Worm (Caenorhabditis elegans): Measurements from ENCODE around the gene vha-8.
A peak's percentile ranks its signal among the peaks of the same experiment; 100 is the strongest.

The vha-8 gene

DNA sequence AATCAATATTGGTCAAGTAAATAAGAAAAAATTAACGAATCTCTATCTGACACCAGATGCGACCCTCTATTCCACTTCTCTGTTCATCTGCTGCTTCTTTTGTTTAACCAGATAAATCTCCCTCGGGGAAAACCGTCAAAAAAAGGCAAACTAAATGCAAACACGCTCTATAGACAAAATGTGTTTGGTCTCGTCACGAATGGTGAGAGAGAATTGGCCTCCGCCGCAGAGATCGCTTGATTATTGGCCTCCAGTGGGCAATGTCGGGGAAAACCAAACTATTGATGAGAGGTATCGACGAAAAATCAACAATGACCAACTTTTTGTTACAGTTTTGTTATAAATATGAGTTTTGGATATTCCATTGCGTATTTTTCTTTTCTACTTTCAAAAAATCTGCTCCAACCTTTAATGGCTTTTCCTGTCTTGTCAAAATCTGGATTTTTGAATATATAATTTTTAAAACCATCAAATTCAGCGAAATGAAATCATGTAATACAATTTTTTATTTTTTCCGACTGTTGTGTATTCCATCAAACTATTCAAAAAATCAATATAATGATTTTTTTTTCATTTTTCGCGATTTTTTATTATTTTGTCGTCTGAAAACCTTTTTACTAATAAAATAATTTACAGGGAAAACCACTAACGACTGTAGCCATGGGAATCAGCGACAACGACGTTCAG is at the start of gene vha-8, which contains the start of gene C17H12.2:
Gene vha-8, plus strand, starts transcription at position 637 of the 687 bp plus-strand sequence.
Gene C17H12.2, minus strand, starts transcription at position 51 of the 687 bp plus-strand sequence.
- TF ChIP-seq ZK185.1 (tag; optimal IDR thresholded peaks at IDR 0.05; ENCODE audit: poor library complexity, severe bottlenecking) (peak; percentile 65), somi-1 (GFP tag; optimal IDR thresholded peaks at IDR 0.05) (peak; percentile 73), nhr-120 (GFP tag; IDR thresholded peaks at IDR 0.05) (no peak), ceh-27 (GFP tag; optimal IDR thresholded peaks at IDR 0.05) (peak; percentile 91), lin-40 (tag; optimal IDR thresholded peaks at IDR 0.05) (peak; percentile 88), let-607 (tag; optimal IDR thresholded peaks at IDR 0.05) (peak in 1 of 2 experiments; percentile 19), hmg-1.2 (GFP tag; IDR thresholded peaks at IDR 0.05) (peak; percentile 28; the same call in 1 of the 2 replicates), ceh-91 (GFP tag; IDR thresholded peaks at IDR 0.05) (peak; percentile 45), unc-130 (GFP tag; optimal IDR thresholded peaks at IDR 0.05) (no peak), efl-1 (GFP tag; optimal IDR thresholded peaks at IDR 0.05) (peak; percentile 41), B0336.3 (GFP tag; IDR thresholded peaks at IDR 0.05) (peak; percentile 67), T07F8.4 (tag; optimal IDR thresholded peaks at IDR 0.05) (no peak), B0035.1 (tag; optimal IDR thresholded peaks at IDR 0.05) (no peak), tlf-1 (GFP tag; optimal IDR thresholded peaks at IDR 0.05) (peak; percentile 20), ztf-6 (GFP tag; IDR thresholded peaks at IDR 0.05) (peak; percentile 66; the same call in 1 of the 2 replicates), nhr-90 (tag; optimal IDR thresholded peaks at IDR 0.05) (peak; percentile 40), nhr-80 (tag; optimal IDR thresholded peaks at IDR 0.05) (peak; percentile 94), Y53G8AR.9 (GFP tag; conservative IDR thresholded peaks at IDR 0.05) (peak; percentile 80; the same call in 1 of the 2 replicates), madf-6 (GFP tag; IDR thresholded peaks at IDR 0.05) (peak; percentile 47), madf-10 (tag; optimal IDR thresholded peaks at IDR 0.05) (peak; percentile 76), lsl-1 (GFP tag; optimal IDR thresholded peaks at IDR 0.05) (no peak), pbrm-1 (GFP tag; IDR thresholded peaks at IDR 0.05) (peak; percentile 84), lin-26 (GFP tag; IDR thresholded peaks at IDR 0.05) (peak; percentile 75; the same call in 1 of the 2 replicates), ztf-28 (GFP tag; IDR thresholded peaks at IDR 0.05) (no peak), pha-4 (tag; optimal IDR thresholded peaks at IDR 0.05) (peak; percentile 67), dox-1 (GFP tag; IDR thresholded peaks at IDR 0.05) (peak; percentile 78), hrde-1 (tag; optimal IDR thresholded peaks at IDR 0.05; ENCODE audit: borderline replicate concordance) (no peak), attf-3 (GFP tag; conservative IDR thresholded peaks at IDR 0.05) (0 out of 2 replicates have a peak, but pooled peaks have one; percentile 42), Y53F4B.3 (GFP tag; IDR thresholded peaks at IDR 0.05) (no peak), egrh-3 (GFP tag; IDR thresholded peaks at IDR 0.05) (no peak), lag-1 (GFP tag; IDR thresholded peaks at IDR 0.05) (no peak), ztf-25 (GFP tag; IDR thresholded peaks at IDR 0.05) (no peak), lin-54 (GFP tag; optimal IDR thresholded peaks at IDR 0.05) (peak; percentile 73), K12H6.12 (tag; optimal IDR thresholded peaks at IDR 0.05) (peak; percentile 83), tbx-9 (tag; optimal IDR thresholded peaks at IDR 0.05; ENCODE audit: borderline replicate concordance) (no peak), madf-3 (GFP tag; IDR thresholded peaks at IDR 0.05) (0 out of 2 replicates have a peak, but pooled peaks have one; percentile 6), ceh-40 (GFP tag; IDR thresholded peaks at IDR 0.05) (no peak), F23B12.7 (tag; optimal IDR thresholded peaks at IDR 0.05; ENCODE audit: insufficient read depth) (peak; percentile 85), F37B4.10 (GFP tag; IDR thresholded peaks at IDR 0.05) (no peak), nhr-179 (tag; optimal IDR thresholded peaks at IDR 0.05) (no peak), dpl-1 (GFP tag; optimal IDR thresholded peaks at IDR 0.05) (peak; percentile 4), Y67H2A.10 (GFP tag; conservative IDR thresholded peaks at IDR 0.05) (peak; percentile 78), let-526 (GFP tag; IDR thresholded peaks at IDR 0.05) (0 out of 2 replicates have a peak, but pooled peaks have one; percentile 46), B0019.2 (GFP tag; conservative IDR thresholded peaks at IDR 0.05) (no peak), attf-6 (GFP tag; IDR thresholded peaks at IDR 0.05) (no peak), hlh-12 (tag; optimal IDR thresholded peaks at IDR 0.05) (no peak), repo-1 (tag; optimal IDR thresholded peaks at IDR 0.05) (peak; percentile 32)

Data from whole organism, young adult.